Worm (Caenorhabditis elegans): Measurements from ENCODE around the gene rpl-16.
A peak's percentile ranks its signal among the peaks of the same experiment; 100 is the strongest.

The rpl-16 gene

DNA sequence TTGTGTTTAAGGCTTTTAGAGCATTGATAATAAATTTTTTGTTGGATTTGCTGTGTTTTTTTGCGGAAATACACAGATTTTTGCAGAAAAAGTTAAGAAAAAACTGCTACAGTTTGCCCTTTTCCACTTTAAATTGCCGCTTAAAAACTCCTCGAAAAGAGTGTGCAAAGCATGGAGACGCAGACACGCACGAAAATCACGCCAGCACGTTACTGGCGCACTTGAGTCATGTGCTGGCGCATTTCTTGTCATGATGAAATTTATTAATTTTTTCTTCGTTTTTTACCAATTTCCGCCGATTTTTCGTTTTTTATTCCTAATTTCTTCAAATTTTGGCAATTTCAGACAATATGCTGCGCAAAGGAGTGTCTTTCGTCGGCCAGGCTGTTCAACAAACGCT, 43.3 kb downstream of the rpl-16 start, which contains the start of gene C34C12.8 (continued):
- TF ChIP-seq elt-3 (tag; optimal IDR thresholded peaks at IDR 0.05) = peak in 3 of 6 experiments; percentile 51 to 94 (median 93)
- peak in 1 of 2 experiments; percentile 92 for TF ChIP-seq mdl-1 (tag; optimal IDR thresholded peaks at IDR 0.05)
- peak; percentile 91 for TF ChIP-seq pax-3 (tag; optimal IDR thresholded peaks at IDR 0.05)
- TF ChIP-seq egl-13 (tag; optimal IDR thresholded peaks at IDR 0.05) = peak; percentile 93

DNA sequence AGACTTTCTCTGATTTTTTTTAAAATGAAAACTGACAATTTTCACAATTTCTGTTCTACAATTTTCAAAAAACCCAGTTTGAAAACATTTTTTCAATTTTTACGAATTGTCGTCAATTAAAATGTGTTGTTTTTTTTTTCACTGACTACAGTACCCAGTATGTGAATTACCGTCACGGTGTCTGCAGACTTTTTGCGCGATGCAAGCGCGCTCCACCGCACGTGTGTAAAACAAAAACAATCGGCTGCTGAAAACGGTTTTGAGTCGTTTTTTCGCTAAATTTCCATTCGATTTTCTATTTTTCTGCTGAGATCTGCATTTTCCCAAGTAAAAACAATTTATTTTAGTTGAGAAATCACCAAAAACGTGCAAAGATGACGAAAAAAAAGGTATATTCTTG, 47.2 kb downstream of the rpl-16 start:
- peak; percentile 57 to 64 for TF ChIP-seq egl-27 (tag; optimal IDR thresholded peaks at IDR 0.05)
- peak; percentile 98 for TF ChIP-seq fkh-10 (GFP tag; optimal IDR thresholded peaks at IDR 0.05)
- TF ChIP-seq swsn-7 (tag; optimal IDR thresholded peaks at IDR 0.05) = peak; percentile 99
- TF ChIP-seq lin-35 (GFP tag; optimal IDR thresholded peaks at IDR 0.05) = peak; percentile 93 to 97
- TF ChIP-seq hlh-4 (tag; optimal IDR thresholded peaks at IDR 0.05) = peak; percentile 35
- peak; percentile 99 for TF ChIP-seq lsy-2 (tag; optimal IDR thresholded peaks at IDR 0.05)
- no peak for TF ChIP-seq unc-62 (GFP tag; optimal IDR thresholded peaks at IDR 0.05)
- peak; percentile 54 for TF ChIP-seq efl-3 (GFP tag; optimal IDR thresholded peaks at IDR 0.05)
- peak; percentile 99 for TF ChIP-seq tbx-2 (tag; optimal IDR thresholded peaks at IDR 0.05)
- peak; percentile 80 for TF ChIP-seq ama-1 (optimal IDR thresholded peaks at IDR 0.05)
- peak; percentile 71 for TF ChIP-seq ceh-90 (tag; optimal IDR thresholded peaks at IDR 0.05)
- TF ChIP-seq lin-15B (tag; optimal IDR thresholded peaks at IDR 0.05) = peak; percentile 99
- TF ChIP-seq blmp-1 (tag; optimal IDR thresholded peaks at IDR 0.05) = peak; percentile 77
- TF ChIP-seq jun-1 (tag; optimal IDR thresholded peaks at IDR 0.05) = peak; percentile 96
- TF ChIP-seq sptf-1 (tag; optimal IDR thresholded peaks at IDR 0.05) = no peak
- peak; percentile 98 for TF ChIP-seq C16A3.4 (tag; optimal IDR thresholded peaks at IDR 0.05)
- peak; percentile 97 for TF ChIP-seq mab-9 (GFP tag; IDR thresholded peaks at IDR 0.05)
- peak; percentile 99 for TF ChIP-seq lin-13 (GFP tag; optimal IDR thresholded peaks at IDR 0.05)
- peak; percentile 92 for TF ChIP-seq fkh-4 (tag; optimal IDR thresholded peaks at IDR 0.05; ENCODE audit: borderline replicate concordance)
- peak; percentile 86 for TF ChIP-seq skn-1 (tag; optimal IDR thresholded peaks at IDR 0.05)
- TF ChIP-seq nhr-90 (tag; optimal IDR thresholded peaks at IDR 0.05; ENCODE audit: poor library complexity) = peak; percentile 99
- TF ChIP-seq fkh-8 (tag; optimal IDR thresholded peaks at IDR 0.05) = peak; percentile 99
- TF ChIP-seq hlh-17 (GFP tag; optimal IDR thresholded peaks at IDR 0.05; ENCODE audit: borderline replicate concordance) = no peak
- TF ChIP-seq hpl-2 (GFP tag; optimal IDR thresholded peaks at IDR 0.05) = peak; percentile 99
- TF ChIP-seq ztf-4 (tag; optimal IDR thresholded peaks at IDR 0.05) = peak; percentile 91
- TF ChIP-seq dpl-1 (GFP tag; optimal IDR thresholded peaks at IDR 0.05) = peak; percentile 93 to 96 (median 94)
- peak; percentile 89 for TF ChIP-seq snpc-4 (tag; optimal IDR thresholded peaks at IDR 0.05)
- peak in 1 of 2 experiments; percentile 93 for TF ChIP-seq ztf-11 (tag; optimal IDR thresholded peaks at IDR 0.05)
- TF ChIP-seq dsc-1 (tag; optimal IDR thresholded peaks at IDR 0.05) = peak; percentile 99
- TF ChIP-seq xbp-1 (tag; optimal IDR thresholded peaks at IDR 0.05) = peak; percentile 99
- no peak for TF ChIP-seq pqm-1 (tag; optimal IDR thresholded peaks at IDR 0.05)
- peak; percentile 99 for TF ChIP-seq nhr-85 (tag)
- TF ChIP-seq nhr-28 (tag; optimal IDR thresholded peaks at IDR 0.05) = no peak
- no peak for TF ChIP-seq alr-1 (tag; optimal IDR thresholded peaks at IDR 0.05; ENCODE audit: borderline replicate concordance)
- TF ChIP-seq irx-1 (tag; optimal IDR thresholded peaks at IDR 0.05) = peak; percentile 98
- TF ChIP-seq ceh-63 (GFP tag; optimal IDR thresholded peaks at IDR 0.05) = peak; percentile 71
- TF ChIP-seq zip-4 (GFP tag; optimal IDR thresholded peaks at IDR 0.05) = peak; percentile 93
- peak; percentile 96 for TF ChIP-seq ceh-88 (GFP tag; IDR thresholded peaks at IDR 0.05)
- peak; percentile 98 for TF ChIP-seq efl-1 (optimal IDR thresholded peaks at IDR 0.05)
- TF ChIP-seq efl-1 (GFP tag; optimal IDR thresholded peaks at IDR 0.05 in 1 of 2) = peak; percentile 91 to 99
- peak; percentile 86 for TF ChIP-seq mef-2 (tag; optimal IDR thresholded peaks at IDR 0.05)
- peak; percentile 99 for TF ChIP-seq nhr-19 (GFP tag; conservative IDR thresholded peaks at IDR 0.05)
- no peak for TF ChIP-seq ets-5 (GFP tag; IDR thresholded peaks at IDR 0.05)
- peak; percentile 97 for TF ChIP-seq pax-3 (tag; optimal IDR thresholded peaks at IDR 0.05)
- peak; percentile 96 for TF ChIP-seq vab-15 (tag; optimal IDR thresholded peaks at IDR 0.05)
- TF ChIP-seq nhr-84 (tag; optimal IDR thresholded peaks at IDR 0.05) = peak; percentile 92
- no peak for TF ChIP-seq tlp-1 (tag; optimal IDR thresholded peaks at IDR 0.05)
- TF ChIP-seq nhr-12 (tag; optimal IDR thresholded peaks at IDR 0.05) = no peak
- peak; percentile 98 for TF ChIP-seq mep-1 (tag; optimal IDR thresholded peaks at IDR 0.05)
